Worm (Caenorhabditis elegans) whole organism, midembryonic: ENCODE measurements around the gene tebp-1.
A peak's percentile ranks its signal among the peaks of the same experiment; 100 is the strongest.
"Not testable (repeated sequence)": the region's sequence is repeated elsewhere in the genome, so short reads cannot be mapped to it uniquely, and the experiment has no call there.

Source experiments
- T22C8.4 ChIP-seq: fragments of 200-800 bp; sonication (Bioruptor generic); IDR thresholded peaks from 2 replicates; pipeline ENCODE4 v1.3.6; 2022; ENCODE audit warnings: missing genetic modification characterization, missing compliant biosample characterization
- cog-1 ChIP-seq: sonication (generic microtip); optimal IDR thresholded peaks from 2 replicates; lab custom pipeline; 2016; ENCODE audit warnings: missing genetic modification characterization, missing compliant biosample characterization
- flt-1 ChIP-seq: fragments of 200-800 bp; sonication (Bioruptor generic); IDR thresholded peaks from 2 replicates; pipeline ENCODE4 v1.3.6; 2022; ENCODE audit warnings: missing genetic modification characterization, missing compliant biosample characterization
- klf-2 ChIP-seq: fragments of 200-800 bp; sonication (Bioruptor generic); conservative IDR thresholded peaks from 2 replicates; pipeline ENCODE4 v1.3.6; 2022; ENCODE audit warnings: missing genetic modification reagents, missing genetic modification characterization, missing compliant biosample characterization
- med-1 ChIP-seq: sonication (generic microtip); optimal IDR thresholded peaks from 2 replicates; lab custom pipeline; 2017; ENCODE audit warnings: missing genetic modification characterization, mild to moderate bottlenecking, missing compliant biosample characterization, antibody characterized with exemption, missing genetic modification reagents; ENCODE audit not compliant: insufficient read depth
- ref-1 ChIP-seq: fragments of 200-800 bp; sonication (Bioruptor generic); conservative IDR thresholded peaks from 2 replicates; pipeline ENCODE4 v1.3.6; 2022; ENCODE audit warnings: missing genetic modification reagents, missing genetic modification characterization, missing compliant biosample characterization
- tab-1 ChIP-seq: fragments of 200-800 bp; sonication (Bioruptor generic); IDR thresholded peaks from 2 replicates; pipeline ENCODE4 v1.3.6; 2022; ENCODE audit warnings: missing genetic modification characterization, missing compliant biosample characterization
- ztf-23 ChIP-seq: fragments of 200-800 bp; sonication (Bioruptor generic); IDR thresholded peaks from 2 replicates; pipeline ENCODE4 v1.3.6; 2022; ENCODE audit warnings: missing genetic modification reagents, missing genetic modification characterization, missing compliant biosample characterization
- ztf-29 ChIP-seq: fragments of 200-800 bp; sonication (Bioruptor generic); IDR thresholded peaks from 2 replicates; pipeline ENCODE4 v1.3.6; 2022; ENCODE audit warnings: missing genetic modification reagents, missing genetic modification characterization, missing compliant biosample characterization

The tebp-1 gene

DNA sequence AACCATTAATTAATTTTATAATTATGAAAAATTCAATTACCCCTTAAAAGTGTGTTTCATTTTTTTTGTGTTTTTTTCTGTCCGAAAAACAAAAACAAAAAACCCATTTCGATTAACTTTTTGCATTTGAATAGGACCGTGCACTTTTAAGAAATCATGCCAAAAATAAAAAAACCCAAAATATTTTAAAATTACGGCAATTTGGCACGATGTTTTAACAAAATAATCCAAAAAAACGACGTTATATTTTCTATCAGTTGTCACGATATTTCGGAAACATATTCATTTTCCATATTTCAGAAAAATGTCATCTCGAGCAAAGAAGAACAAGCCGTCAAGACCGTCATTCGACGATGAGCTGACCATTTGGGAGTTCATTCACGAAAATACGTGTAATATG is at the start of gene tebp-1:
Gene tebp-1, plus strand, starts transcription at position 301 of the 400 bp plus-strand sequence.
- TF ChIP-seq klf-2 (GFP tag; lab: Robert Waterston, UW) (no peak), flt-1 (no peak), T22C8.4 (GFP tag; lab: Robert Waterston, UW) (no peak), med-1 (GFP tag; lab: Kevin White, UChicago) (no peak), ref-1 (GFP tag; lab: Robert Waterston, UW) (no peak), ztf-23 (GFP tag; lab: Robert Waterston, UW) (no peak), cog-1 (tag; lab: Kevin White, UChicago) (no peak), tab-1 (no peak), ztf-29 (GFP tag; lab: Robert Waterston, UW) (no peak)

- TF ChIP-seq ref-1 (GFP tag; lab: Robert Waterston, UW) (no peak), T22C8.4 (GFP tag; lab: Robert Waterston, UW) (no peak), klf-2 (GFP tag; lab: Robert Waterston, UW) (no peak), flt-1 (no peak), tab-1 (no peak), ztf-29 (GFP tag; lab: Robert Waterston, UW) (no peak), med-1 (GFP tag; lab: Kevin White, UChicago) (no peak), cog-1 (tag; lab: Kevin White, UChicago) (no peak), ztf-23 (GFP tag; lab: Robert Waterston, UW) (no peak)
These were observed 49.6 kb upstream of the tebp-1 start for ce11 chrII:14312182-14312581.

ce11 chrII:14318027-14318426 is 43.8 kb upstream of the tebp-1 start, which contains the start of gene Y54G11A.14:
Y54G11A.14 (plus strand) TSS chrII:14318158.
- TF ChIP-seq tab-1, result no peak

ce11 chrII:14319227-14319626 is 42.6 kb upstream of the tebp-1 start:
- TF ChIP-seq ztf-23 (GFP tag; lab: Robert Waterston, UW) (no peak), klf-2 (GFP tag; lab: Robert Waterston, UW) (no peak), flt-1 (no peak), ztf-29 (GFP tag; lab: Robert Waterston, UW) (no peak), cog-1 (tag; lab: Kevin White, UChicago) (no peak), med-1 (GFP tag; lab: Kevin White, UChicago) (no peak), T22C8.4 (GFP tag; lab: Robert Waterston, UW) (no peak), ref-1 (GFP tag; lab: Robert Waterston, UW) (no peak), tab-1 (no peak)

ce11 chrII:14321225-14321624 is 40.6 kb upstream of the tebp-1 start:
- TF ChIP-seq tab-1, result no peak
- TF ChIP-seq ref-1 (GFP tag; lab: Robert Waterston, UW), result no peak
- TF ChIP-seq ztf-23 (GFP tag; lab: Robert Waterston, UW), result peak; percentile 41; the same call in 1 of the 2 replicates
- no peak for TF ChIP-seq T22C8.4 (GFP tag; lab: Robert Waterston, UW)
- no peak for TF ChIP-seq med-1 (GFP tag; lab: Kevin White, UChicago)
- TF ChIP-seq flt-1, result 0 out of 2 replicates have a peak, but pooled peaks have one; percentile 53
- no peak for TF ChIP-seq ztf-29 (GFP tag; lab: Robert Waterston, UW)
- TF ChIP-seq cog-1 (tag; lab: Kevin White, UChicago), result no peak
- TF ChIP-seq klf-2 (GFP tag; lab: Robert Waterston, UW), result no peak

ce11 chrII:14344166-14344565 is 17.7 kb upstream of the tebp-1 start, which contains the start of gene ddl-3:
ddl-3 (minus strand) TSS chrII:14344454.
- not testable (repeated sequence) for TF ChIP-seq tab-1; T22C8.4 (GFP tag; lab: Robert Waterston, UW); med-1 (GFP tag; lab: Kevin White, UChicago)

DNA sequence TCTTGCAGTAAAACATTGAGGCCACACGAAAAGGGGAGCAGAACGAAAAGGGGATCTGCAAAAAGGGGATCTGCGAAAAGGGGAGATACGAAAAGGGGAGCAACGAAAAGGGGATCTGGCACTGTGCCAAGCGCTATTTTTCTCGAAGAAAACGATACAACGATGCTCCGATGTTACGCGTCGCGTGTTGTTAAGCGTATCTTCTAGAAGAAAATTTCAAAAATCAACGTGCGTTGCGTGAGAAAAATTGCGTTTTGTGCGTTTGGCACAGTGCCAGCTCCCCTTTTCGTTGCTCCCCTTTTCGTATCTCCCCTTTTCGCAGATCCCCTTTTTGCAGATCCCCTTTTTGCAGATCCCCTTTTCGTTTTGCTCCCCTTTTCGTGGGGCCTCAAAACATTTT is 15.6 kb upstream of the tebp-1 start, which contains the start of gene Y54G11A.9:
Gene Y54G11A.9, minus strand, starts transcription at position 196 of the 400 bp plus-strand sequence.
- 0 out of 2 replicates have a peak, but pooled peaks have one; percentile 29 for TF ChIP-seq ztf-23 (GFP tag; lab: Robert Waterston, UW)

- TF ChIP-seq tab-1 (no peak), ref-1 (GFP tag; lab: Robert Waterston, UW) (no peak), ztf-23 (GFP tag; lab: Robert Waterston, UW) (peak; percentile 59; the same call in 1 of the 2 replicates), cog-1 (tag; lab: Kevin White, UChicago) (peak; percentile 15), med-1 (GFP tag; lab: Kevin White, UChicago) (no peak), T22C8.4 (GFP tag; lab: Robert Waterston, UW) (no peak), flt-1 (peak; percentile 67), klf-2 (GFP tag; lab: Robert Waterston, UW) (no peak), ztf-29 (GFP tag; lab: Robert Waterston, UW) (no peak)
These were observed 12.4 kb upstream of the tebp-1 start, which contains the start of the genes Y54G11A.17, lin-7 and elof-1 for ce11 chrII:14349356-14349923. Y54G11A.17 (minus strand) TSS chrII:14349406. lin-7 (minus strand) TSS chrII:14349406. elof-1 (plus strand) TSS chrII:14349738.

- TF ChIP-seq cog-1 (tag; lab: Kevin White, UChicago) (no peak), ztf-23 (GFP tag; lab: Robert Waterston, UW) (no peak), ref-1 (GFP tag; lab: Robert Waterston, UW) (no peak), tab-1 (no peak)
These were observed 11.1 kb upstream of the tebp-1 start for ce11 chrII:14350768-14351167.

- TF ChIP-seq klf-2 (GFP tag; lab: Robert Waterston, UW), result 0 out of 2 replicates have a peak, but pooled peaks have one; percentile 8
- no peak for TF ChIP-seq cog-1 (tag; lab: Kevin White, UChicago)
These were observed 10.5 kb upstream of the tebp-1 start for ce11 chrII:14351352-14351751.
